4 worm cellular contexts compared by ENCODE assay signal in the genomic region with DNA sequence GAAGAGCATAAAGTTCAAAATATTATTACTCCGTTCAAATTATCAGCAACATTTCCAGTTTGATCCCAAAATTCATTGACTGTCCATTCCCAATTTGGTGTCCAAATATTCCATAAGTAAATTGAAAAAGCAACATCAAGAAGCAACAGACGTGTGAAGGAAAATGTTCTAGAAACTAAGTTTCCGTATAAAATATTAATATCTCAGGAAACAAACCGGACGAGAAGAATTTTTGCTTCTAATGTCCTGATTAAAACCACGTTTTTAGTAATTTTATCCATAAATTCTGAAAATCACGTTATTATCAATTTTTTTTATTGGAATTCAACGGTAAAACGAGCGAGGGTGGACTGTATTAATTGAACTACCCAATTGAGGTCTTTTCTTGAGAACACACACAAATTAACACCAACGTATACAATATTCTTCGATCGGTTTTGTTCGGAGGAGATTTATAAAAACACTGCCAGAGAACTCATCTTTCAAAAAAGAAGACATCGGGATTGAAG.
TF ChIP-seq lines count a peak whose summit lies in the region.

A gene (minus strand): TSS at position 286 of the 509 bp plus-strand sequence.

TF ChIP-seq in whole organism, L1 larva, 84 proteins besides CTCF, POLR2A, EP300 and RAD21 (continued from another document):
- TF ChIP-seq elt-2 (tag; optimal IDR thresholded peaks at IDR 0.05; lab: Kevin White, UChicago): peak; percentile 20
- no peak for TF ChIP-seq sup-37 (GFP tag; optimal IDR thresholded peaks at IDR 0.05; lab: Kevin White, UChicago)
- TF ChIP-seq snpc-4 (tag; optimal IDR thresholded peaks at IDR 0.05; lab: Kevin White, UChicago): no peak
- TF ChIP-seq snu-23 (GFP tag; optimal IDR thresholded peaks at IDR 0.05; lab: Kevin White, UChicago): peak; percentile 31
- peak; percentile 55 for TF ChIP-seq nhr-90 (tag; optimal IDR thresholded peaks at IDR 0.05; lab: Kevin White, UChicago; ENCODE audit: poor library complexity)
- TF ChIP-seq hlh-4 (tag; optimal IDR thresholded peaks at IDR 0.05; lab: Kevin White, UChicago): no peak
- no peak for TF ChIP-seq C34B4.2 (tag; optimal IDR thresholded peaks at IDR 0.05; lab: Kevin White, UChicago)
- TF ChIP-seq pqm-1 (tag; optimal IDR thresholded peaks at IDR 0.05; lab: Kevin White, UChicago): no peak
- TF ChIP-seq mef-2 (tag; optimal IDR thresholded peaks at IDR 0.05; lab: Kevin White, UChicago): no peak
- no peak for TF ChIP-seq ets-5 (GFP tag; IDR thresholded peaks at IDR 0.05; lab: Robert Waterston, UW)
- TF ChIP-seq sptf-1 (tag; optimal IDR thresholded peaks at IDR 0.05; lab: Kevin White, UChicago): no peak
- no peak for TF ChIP-seq irx-1 (tag; optimal IDR thresholded peaks at IDR 0.05; lab: Kevin White, UChicago)
- no peak for TF ChIP-seq aha-1 (tag; optimal IDR thresholded peaks at IDR 0.05; lab: Kevin White, UChicago)
- TF ChIP-seq ceh-82 (tag; optimal IDR thresholded peaks at IDR 0.05; lab: Kevin White, UChicago): no peak
- TF ChIP-seq fos-1 (tag; optimal IDR thresholded peaks at IDR 0.05; lab: Kevin White, UChicago): no peak
- no peak for TF ChIP-seq fkh-10 (GFP tag; optimal IDR thresholded peaks at IDR 0.05; lab: Kevin White, UChicago)
- peak; percentile 90 for TF ChIP-seq aly-2 (tag; optimal IDR thresholded peaks at IDR 0.05; lab: Kevin White, UChicago)
- TF ChIP-seq mab-9 (GFP tag; IDR thresholded peaks at IDR 0.05; lab: Robert Waterston, UW): no peak
TF ChIP-seq in whole organism, L1 larva: peak in this region for 13.

TF ChIP-seq in whole organism, L3 larva, 47 proteins besides CTCF, POLR2A, EP300 and RAD21 (continued from another document):
- TF ChIP-seq zag-1 (tag; optimal IDR thresholded peaks at IDR 0.05; lab: Kevin White, UChicago): peak; percentile 62
- TF ChIP-seq nhr-11 (tag; optimal IDR thresholded peaks at IDR 0.05; lab: Kevin White, UChicago): no peak
- no peak for TF ChIP-seq mml-1 (tag; optimal IDR thresholded peaks at IDR 0.05; lab: Kevin White, UChicago)
- no peak for TF ChIP-seq lin-39 (tag; optimal IDR thresholded peaks at IDR 0.05; lab: Kevin White, UChicago)
- TF ChIP-seq ztf-4 (tag; optimal IDR thresholded peaks at IDR 0.05; lab: Kevin White, UChicago): no peak
- peak; percentile 16 for TF ChIP-seq ceh-28 (tag; optimal IDR thresholded peaks at IDR 0.05; lab: Kevin White, UChicago)
- peak; percentile 19 for TF ChIP-seq elt-2 (tag; optimal IDR thresholded peaks at IDR 0.05; lab: Kevin White, UChicago)
- no peak for TF ChIP-seq mdl-1 (tag; optimal IDR thresholded peaks at IDR 0.05; lab: Kevin White, UChicago)
- TF ChIP-seq tbx-2 (tag; optimal IDR thresholded peaks at IDR 0.05; lab: Kevin White, UChicago): peak; percentile 49
- peak; percentile 67 for TF ChIP-seq nhr-43 (tag; optimal IDR thresholded peaks at IDR 0.05; lab: Kevin White, UChicago; ENCODE audit: poor library complexity, severe bottlenecking)
- no peak for TF ChIP-seq sea-2 (GFP tag; optimal IDR thresholded peaks at IDR 0.05; lab: Kevin White, UChicago)
- TF ChIP-seq nhr-28 (tag; optimal IDR thresholded peaks at IDR 0.05; lab: Kevin White, UChicago): no peak
- TF ChIP-seq ceh-82 (tag; optimal IDR thresholded peaks at IDR 0.05; lab: Kevin White, UChicago): no peak
- no peak for TF ChIP-seq ztf-11 (tag; optimal IDR thresholded peaks at IDR 0.05; lab: Kevin White, UChicago)
- no peak for TF ChIP-seq skn-1 (tag; optimal IDR thresholded peaks at IDR 0.05; lab: Kevin White, UChicago)
- TF ChIP-seq unc-62 (GFP tag; optimal IDR thresholded peaks at IDR 0.05; lab: Kevin White, UChicago): no peak
- TF ChIP-seq fos-1 (tag; optimal IDR thresholded peaks at IDR 0.05; lab: Kevin White, UChicago): no peak
- TF ChIP-seq lin-15B (tag; optimal IDR thresholded peaks at IDR 0.05; lab: Kevin White, UChicago): no peak
- TF ChIP-seq ZK546.5 (tag; optimal IDR thresholded peaks at IDR 0.05; lab: Kevin White, UChicago): peak; percentile 46
- TF ChIP-seq ceh-16 (tag; optimal IDR thresholded peaks at IDR 0.05; lab: Kevin White, UChicago): peak; percentile 10

TF ChIP-seq in whole organism, L4 larva, 104 proteins besides CTCF, POLR2A, EP300 and RAD21 (continued from another document):
- peak; percentile 40 for TF ChIP-seq F49E8.2 (tag; optimal IDR thresholded peaks at IDR 0.05; lab: Kevin White, UChicago; ENCODE audit: borderline replicate concordance)
- peak; percentile 65; the same call in 1 of the 2 replicates for TF ChIP-seq snpc-1.2 (GFP tag; IDR thresholded peaks at IDR 0.05; lab: Robert Waterston, UW)
- TF ChIP-seq zag-1 (tag; optimal IDR thresholded peaks at IDR 0.05; lab: Kevin White, UChicago): peak; percentile 55
- 0 out of 4 replicates have a peak, but pooled peaks of 1 of the 2 experiments have one; percentile 24 for TF ChIP-seq madf-5 (GFP tag; IDR thresholded peaks at IDR 0.05; lab: Robert Waterston, UW)
- peak; percentile 49 for TF ChIP-seq spr-3 (GFP tag; optimal IDR thresholded peaks at IDR 0.05; lab: Kevin White, UChicago)
- peak; percentile 16 for TF ChIP-seq mes-2 (tag; optimal IDR thresholded peaks at IDR 0.05; lab: Kevin White, UChicago; ENCODE audit: poor library complexity, severe bottlenecking)
- TF ChIP-seq lsy-2 (tag; optimal IDR thresholded peaks at IDR 0.05; lab: Kevin White, UChicago): peak in 1 of 2 experiments; percentile 71
- TF ChIP-seq nhr-237 (tag; optimal IDR thresholded peaks at IDR 0.05; lab: Kevin White, UChicago): peak; percentile 16
- no peak for TF ChIP-seq ceh-28 (tag; optimal IDR thresholded peaks at IDR 0.05; lab: Kevin White, UChicago)
- no peak for TF ChIP-seq ceh-82 (tag; optimal IDR thresholded peaks at IDR 0.05; lab: Kevin White, UChicago)
- 0 out of 2 replicates have a peak, but pooled peaks have one; percentile 28 for TF ChIP-seq daf-19 (GFP tag; conservative IDR thresholded peaks at IDR 0.05; lab: Robert Waterston, UW)
- 0 out of 2 replicates have a peak, but pooled peaks have one; percentile 54 for TF ChIP-seq Y105C5A.15 (GFP tag; IDR thresholded peaks at IDR 0.05; lab: Robert Waterston, UW)
- peak; percentile 25 for TF ChIP-seq zfp-2 (tag; optimal IDR thresholded peaks at IDR 0.05; lab: Kevin White, UChicago)
- TF ChIP-seq daf-16 (GFP tag; optimal IDR thresholded peaks at IDR 0.05; lab: Kevin White, UChicago): peak in 1 of 2 experiments; percentile 40
- peak; percentile 49 for TF ChIP-seq daf-16 (tag; optimal IDR thresholded peaks at IDR 0.05; lab: Kevin White, UChicago)
- peak; percentile 61; the same call in 1 of the 2 replicates for TF ChIP-seq zfp-3 (GFP tag; conservative IDR thresholded peaks at IDR 0.05; lab: Robert Waterston, UW)
- peak; percentile 89 for TF ChIP-seq ama-1 (optimal IDR thresholded peaks at IDR 0.05; lab: Kevin White, UChicago)
- peak; percentile 77 for TF ChIP-seq nhr-102 (tag; optimal IDR thresholded peaks at IDR 0.05; lab: Kevin White, UChicago)

TF ChIP-seq in whole organism, young adult, 124 proteins besides CTCF, POLR2A, EP300 and RAD21 (continued from another document and continues in another):
- TF ChIP-seq mel-28 (tag; optimal IDR thresholded peaks at IDR 0.05; lab: Kevin White, UChicago; ENCODE audit: borderline replicate concordance) (no peak), F55B11.4 (tag; optimal IDR thresholded peaks at IDR 0.05; lab: Kevin White, UChicago; ENCODE audit: borderline replicate concordance, insufficient read depth) (no peak), cebp-2 (GFP tag; IDR thresholded peaks at IDR 0.05; lab: Robert Waterston, UW) (no peak), snpc-1.3 (tag; optimal IDR thresholded peaks at IDR 0.05; lab: Kevin White, UChicago; ENCODE audit: insufficient read depth) (peak; percentile 72), somi-1 (GFP tag; optimal IDR thresholded peaks at IDR 0.05; lab: Kevin White, UChicago) (peak; percentile 14), Y53F4B.3 (GFP tag; IDR thresholded peaks at IDR 0.05; lab: Robert Waterston, UW) (no peak), dox-1 (GFP tag; IDR thresholded peaks at IDR 0.05; lab: Robert Waterston, UW) (no peak), attf-5 (GFP tag; optimal IDR thresholded peaks at IDR 0.05; lab: Kevin White, UChicago) (peak; percentile 47), T07F8.4 (tag; optimal IDR thresholded peaks at IDR 0.05; lab: Kevin White, UChicago) (no peak), ceh-27 (GFP tag; optimal IDR thresholded peaks at IDR 0.05; lab: Kevin White, UChicago) (no peak), F10E7.11 (tag; optimal IDR thresholded peaks at IDR 0.05; lab: Kevin White, UChicago) (peak; percentile 37), nhr-80 (tag; optimal IDR thresholded peaks at IDR 0.05; lab: Kevin White, UChicago) (no peak), let-607 (tag; optimal IDR thresholded peaks at IDR 0.05; lab: Kevin White, UChicago) (peak in 1 of 2 experiments; percentile 34), Y79H2A.3 (GFP tag; conservative IDR thresholded peaks at IDR 0.05; lab: Robert Waterston, UW) (no peak), sea-2 (GFP tag; IDR thresholded peaks at IDR 0.05; lab: Robert Waterston, UW) (no peak), ceh-100 (GFP tag; IDR thresholded peaks at IDR 0.05; lab: Robert Waterston, UW) (0 out of 2 replicates have a peak, but pooled peaks have one; percentile 25), K11D2.4 (GFP tag; IDR thresholded peaks at IDR 0.05; lab: Robert Waterston, UW) (no peak), attf-6 (GFP tag; IDR thresholded peaks at IDR 0.05; lab: Robert Waterston, UW) (no peak), ztf-28 (GFP tag; IDR thresholded peaks at IDR 0.05; lab: Robert Waterston, UW) (no peak), madf-3 (GFP tag; IDR thresholded peaks at IDR 0.05; lab: Robert Waterston, UW) (no peak), ceh-58 (GFP tag; IDR thresholded peaks at IDR 0.05; lab: Robert Waterston, UW) (no peak), dpff-1 (tag; optimal IDR thresholded peaks at IDR 0.05; lab: Kevin White, UChicago) (peak; percentile 95), nhr-90 (tag; optimal IDR thresholded peaks at IDR 0.05; lab: Kevin White, UChicago) (no peak), chd-7 (tag; optimal IDR thresholded peaks at IDR 0.05; lab: Kevin White, UChicago) (peak; percentile 52), ztf-26 (tag; optimal IDR thresholded peaks at IDR 0.05; lab: Kevin White, UChicago) (peak; percentile 39), nhr-179 (tag; optimal IDR thresholded peaks at IDR 0.05; lab: Kevin White, UChicago) (no peak), sdz-38 (tag; optimal IDR thresholded peaks at IDR 0.05; lab: Kevin White, UChicago) (no peak), hmg-1.2 (GFP tag; IDR thresholded peaks at IDR 0.05; lab: Robert Waterston, UW) (no peak), tbx-9 (tag; optimal IDR thresholded peaks at IDR 0.05; lab: Kevin White, UChicago; ENCODE audit: borderline replicate concordance) (no peak), mes-4 (tag; optimal IDR thresholded peaks at IDR 0.05; lab: Kevin White, UChicago) (no peak), ekl-4 (GFP tag; IDR thresholded peaks at IDR 0.05; lab: Robert Waterston, UW) (peak; percentile 53; the same call in 1 of the 2 replicates), xnd-1 (tag; optimal IDR thresholded peaks at IDR 0.05; lab: Kevin White, UChicago) (peak; percentile 28), hlh-12 (tag; optimal IDR thresholded peaks at IDR 0.05; lab: Kevin White, UChicago) (no peak), rpc-1 (optimal IDR thresholded peaks at IDR 0.05; lab: Kevin White, UChicago) (no peak), rpc-1 (tag; optimal IDR thresholded peaks at IDR 0.05; lab: Kevin White, UChicago) (no peak), madf-8 (GFP tag; conservative IDR thresholded peaks at IDR 0.05; lab: Robert Waterston, UW) (no peak), lin-26 (GFP tag; IDR thresholded peaks at IDR 0.05; lab: Robert Waterston, UW) (peak; percentile 63), snpc-1.1 (tag; optimal IDR thresholded peaks at IDR 0.05; lab: Kevin White, UChicago; ENCODE audit: insufficient read depth) (peak; percentile 51), bed-2 (GFP tag; IDR thresholded peaks at IDR 0.05; lab: Robert Waterston, UW) (no peak), athp-1 (tag; optimal IDR thresholded peaks at IDR 0.05; lab: Kevin White, UChicago) (peak; percentile 52), F23B12.7 (tag; optimal IDR thresholded peaks at IDR 0.05; lab: Kevin White, UChicago; ENCODE audit: insufficient read depth) (no peak), fkh-3 (tag; optimal IDR thresholded peaks at IDR 0.05; lab: Kevin White, UChicago) (peak; percentile 86), egl-44 (GFP tag; IDR thresholded peaks at IDR 0.05; lab: Robert Waterston, UW) (no peak), ccch-3 (GFP tag; optimal IDR thresholded peaks at IDR 0.05; lab: Kevin White, UChicago) (no peak), madf-10 (tag; optimal IDR thresholded peaks at IDR 0.05; lab: Kevin White, UChicago) (peak; percentile 33), D2030.7 (GFP tag; IDR thresholded peaks at IDR 0.05; lab: Robert Waterston, UW) (0 out of 2 replicates have a peak, but pooled peaks have one; percentile 19), let-526 (GFP tag; IDR thresholded peaks at IDR 0.05; lab: Robert Waterston, UW) (no peak), lin-40 (tag; optimal IDR thresholded peaks at IDR 0.05; lab: Kevin White, UChicago) (peak; percentile 38), egrh-3 (GFP tag; IDR thresholded peaks at IDR 0.05; lab: Robert Waterston, UW) (no peak), F57A8.1 (GFP tag; optimal IDR thresholded peaks at IDR 0.05; lab: Kevin White, UChicago) (no peak), B0035.1 (tag; optimal IDR thresholded peaks at IDR 0.05; lab: Kevin White, UChicago) (peak; percentile 74), F57C9.4 (tag; optimal IDR thresholded peaks at IDR 0.05; lab: Kevin White, UChicago) (peak; percentile 80), snpc-3.4 (tag; optimal IDR thresholded peaks at IDR 0.05; lab: Kevin White, UChicago) (peak; percentile 68), mxl-1 (tag; optimal IDR thresholded peaks at IDR 0.05; lab: Kevin White, UChicago) (peak; percentile 22), mcd-1 (GFP tag; IDR thresholded peaks at IDR 0.05; lab: Robert Waterston, UW) (no peak), bed-1 (GFP tag; IDR thresholded peaks at IDR 0.05; lab: Robert Waterston, UW) (no peak), F33H1.4 (GFP tag; IDR thresholded peaks at IDR 0.05; lab: Robert Waterston, UW) (no peak), aptf-3 (GFP tag; IDR thresholded peaks at IDR 0.05; lab: Robert Waterston, UW) (no peak), gei-17 (GFP tag; optimal IDR thresholded peaks at IDR 0.05; lab: Kevin White, UChicago) (no peak), snpc-4 (GFP tag; optimal IDR thresholded peaks at IDR 0.05; lab: Kevin White, UChicago) (no peak), snpc-4 (tag; optimal IDR thresholded peaks at IDR 0.05; lab: Kevin White, UChicago) (peak in 2 of 4 experiments; percentile 47 to 48), cebp-1 (GFP tag; IDR thresholded peaks at IDR 0.05; lab: Robert Waterston, UW) (no peak), cebp-1 (tag; optimal IDR thresholded peaks at IDR 0.05; lab: Kevin White, UChicago) (peak; percentile 35), lin-54 (GFP tag; optimal IDR thresholded peaks at IDR 0.05; lab: Kevin White, UChicago) (no peak), atf-7 (tag; optimal IDR thresholded peaks at IDR 0.05; lab: Kevin White, UChicago) (peak; percentile 71), tlf-1 (GFP tag; optimal IDR thresholded peaks at IDR 0.05; lab: Kevin White, UChicago) (peak; percentile 80), nhr-120 (GFP tag; IDR thresholded peaks at IDR 0.05; lab: Robert Waterston, UW) (no peak), C17E4.6 (GFP tag; IDR thresholded peaks at IDR 0.05; lab: Robert Waterston, UW) (0 out of 2 replicates have a peak, but pooled peaks have one; percentile 6), nhr-27 (tag; optimal IDR thresholded peaks at IDR 0.05; lab: Kevin White, UChicago) (peak; percentile 30), hmg-20 (GFP tag; IDR thresholded peaks at IDR 0.05; lab: Robert Waterston, UW) (no peak), aptf-2 (GFP tag; conservative IDR thresholded peaks at IDR 0.05; lab: Robert Waterston, UW) (no peak), attf-3 (GFP tag; conservative IDR thresholded peaks at IDR 0.05; lab: Robert Waterston, UW) (no peak), pbrm-1 (GFP tag; IDR thresholded peaks at IDR 0.05; lab: Robert Waterston, UW) (no peak), zfh-2 (GFP tag; conservative IDR thresholded peaks at IDR 0.05; lab: Robert Waterston, UW) (no peak), pha-4 (tag; optimal IDR thresholded peaks at IDR 0.05; lab: Kevin White, UChicago) (no peak)
